Fruit fly (Drosophila melanogaster) ovary, adult (tissue): ENCODE measurements around the gene sds22.

Experiments used
- CG17801 ChIP-seq: fragments of 200-800 bp; optimal IDR thresholded peaks from 2 replicates; lab custom pipeline; 2019; ENCODE audit warnings: missing biosample characterization, mild to moderate bottlenecking, missing genetic modification characterization, moderate library complexity; ENCODE audit not compliant: partially characterized antibody

Gene sds22

DNA sequence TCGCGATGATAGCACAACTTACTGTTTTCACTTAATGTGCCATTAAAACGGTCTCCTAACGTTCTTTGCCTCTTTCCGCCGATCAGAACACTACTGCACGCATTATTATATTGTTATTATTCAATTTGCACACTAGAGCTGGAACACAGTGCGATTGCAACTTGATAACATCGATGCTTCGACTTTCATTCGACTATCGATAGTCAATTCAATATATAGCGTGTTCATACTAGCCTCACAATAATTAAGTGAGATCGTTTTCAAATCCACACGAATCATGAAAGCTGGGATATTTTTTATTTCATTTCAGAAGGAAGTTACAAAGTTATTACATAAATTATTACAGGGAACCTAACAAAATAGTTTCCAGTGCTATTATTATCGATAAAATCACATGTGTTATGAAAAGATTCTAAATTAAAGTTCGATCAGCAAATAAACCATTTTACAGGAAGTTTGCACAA lies 9.9 kb downstream of the sds22 start:
- peak; percentile 20 for TF ChIP-seq CG17801

DNA sequence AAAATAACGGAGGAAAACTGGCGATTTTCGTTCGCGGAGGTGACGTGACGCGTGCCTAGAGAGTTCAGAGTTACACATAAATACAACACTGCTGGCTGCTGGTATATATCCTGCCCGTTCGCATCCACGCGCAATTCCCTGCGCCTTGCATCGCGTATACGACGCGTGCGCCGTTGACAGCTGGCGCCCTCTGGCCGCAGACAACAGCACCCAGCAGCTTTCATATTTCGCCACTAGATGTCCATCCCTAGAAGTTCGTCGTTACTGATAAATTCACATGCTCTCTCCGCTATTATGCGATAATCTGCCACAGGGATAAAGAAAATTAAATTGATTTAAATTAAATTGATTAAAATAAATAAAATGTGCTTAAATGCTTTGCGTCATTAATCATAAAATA lies 11.0 kb downstream of the sds22 start, which contains the start of gene Sur-8:
Sur-8 (minus strand) TSS at position 82 of the 400 bp plus-strand sequence.
- no peak for TF ChIP-seq CG17801

DNA sequence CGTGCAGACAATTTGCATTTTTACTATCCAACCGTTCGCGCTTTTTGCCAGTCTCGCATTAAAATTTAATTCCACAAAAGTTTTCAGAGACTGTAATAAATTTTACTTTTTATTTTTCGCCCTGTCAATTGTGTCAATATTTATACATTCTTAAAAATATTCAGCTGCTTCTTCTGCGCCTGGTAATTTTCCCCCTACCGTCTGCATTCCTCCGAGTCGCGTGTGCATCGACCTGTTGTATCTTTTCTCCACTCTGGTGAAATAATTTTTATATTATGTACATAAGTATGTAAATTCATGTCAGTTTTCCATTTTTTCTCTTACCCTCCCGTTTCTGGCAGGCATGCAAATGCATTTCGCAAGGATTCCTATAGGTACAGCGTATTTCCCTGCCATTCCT lies 11.8 kb downstream of the sds22 start, which contains the start of gene CG34279:
CG34279 (minus strand) TSS at position 101 of the 400 bp plus-strand sequence.
- no peak for TF ChIP-seq CG17801

DNA sequence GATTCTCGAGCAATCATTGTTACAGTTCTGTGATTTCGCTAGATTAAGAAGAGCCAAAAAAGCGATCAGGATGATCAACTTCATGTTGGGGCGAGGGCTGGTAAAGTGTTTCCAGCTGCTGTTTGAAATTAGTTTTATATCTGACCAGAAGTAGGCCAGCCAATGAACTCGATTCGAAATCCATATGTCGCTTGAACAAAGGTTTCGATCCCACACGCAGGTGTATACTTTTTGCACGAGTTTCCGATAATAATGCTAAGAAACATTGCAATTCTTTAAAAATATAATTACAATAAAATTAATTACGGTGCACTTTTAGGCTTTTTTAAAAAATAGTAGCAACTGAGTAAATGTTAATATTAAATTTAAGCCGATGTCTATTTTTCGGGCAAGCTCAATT lies 12.2 kb downstream of the sds22 start, which contains the start of gene CG34280:
CG34280 (minus strand) TSS at position 101 of the 400 bp plus-strand sequence.
- TF ChIP-seq CG17801: no peak

DNA sequence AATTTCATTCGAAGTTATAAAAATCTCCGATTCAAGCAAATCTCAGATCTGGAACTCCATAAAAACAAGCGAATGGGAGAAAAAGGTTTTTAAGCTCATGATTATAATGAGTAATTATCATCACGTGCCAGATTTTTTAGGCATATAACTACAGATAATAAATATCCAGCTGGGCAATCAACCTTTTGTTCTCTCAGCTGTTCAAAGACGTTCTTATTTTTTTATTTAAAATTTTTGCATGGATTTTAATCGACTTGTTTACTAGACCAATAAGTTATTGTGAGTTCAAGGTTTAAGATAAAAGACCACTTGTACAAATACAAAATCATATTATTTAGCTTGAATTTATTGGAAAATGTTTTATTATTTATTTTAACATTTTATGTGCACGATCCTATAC lies 12.8 kb downstream of the sds22 start:
- no peak for TF ChIP-seq CG17801

DNA sequence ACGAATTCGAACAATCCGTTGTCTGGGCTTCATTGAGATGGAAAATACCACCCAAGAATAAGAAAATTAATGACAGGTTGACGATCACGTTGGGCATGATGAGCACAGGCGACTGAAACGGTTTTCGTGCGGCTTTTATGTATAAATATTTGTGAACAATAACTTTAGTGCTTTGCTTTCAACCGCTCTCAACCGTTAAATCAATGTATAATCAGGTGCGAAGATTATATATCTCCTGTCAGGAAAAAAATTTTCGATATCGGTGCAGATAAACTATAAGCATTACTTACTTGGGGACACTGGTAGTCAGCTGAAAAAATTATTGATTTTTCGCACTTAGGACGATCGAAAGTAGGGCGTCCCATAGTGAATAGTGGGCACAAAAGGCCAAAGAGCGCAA lies 13.6 kb downstream of the sds22 start, which contains the start of gene CG42823:
CG42823 (minus strand) TSS at position 101 of the 400 bp plus-strand sequence.
- no peak for TF ChIP-seq CG17801

DNA sequence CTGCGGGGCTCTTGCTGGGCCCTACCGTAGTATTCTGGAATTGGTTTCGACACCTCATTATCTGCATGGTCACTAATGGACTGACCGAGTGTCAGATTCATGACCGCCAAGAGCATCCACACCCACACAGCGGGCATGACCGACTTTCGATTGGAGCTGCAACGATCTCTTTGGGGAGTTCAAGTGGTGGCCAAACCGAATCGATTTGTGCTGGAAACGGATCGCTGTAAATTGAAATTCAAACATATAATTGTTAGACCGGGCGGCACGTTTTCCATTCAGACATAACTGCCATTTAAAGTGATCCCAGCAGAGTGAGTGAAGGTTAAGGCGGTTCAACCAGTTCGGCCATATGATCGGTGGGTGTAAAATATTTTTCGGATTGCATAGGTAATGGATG lies 15.0 kb downstream of the sds22 start, which contains the start of the genes CG42824 and CG42798:
CG42824 (minus strand) TSS at position 101 of the 400 bp plus-strand sequence.
CG42798 (plus strand) TSS at position 268 of the 400 bp plus-strand sequence.
- no peak for TF ChIP-seq CG17801

DNA sequence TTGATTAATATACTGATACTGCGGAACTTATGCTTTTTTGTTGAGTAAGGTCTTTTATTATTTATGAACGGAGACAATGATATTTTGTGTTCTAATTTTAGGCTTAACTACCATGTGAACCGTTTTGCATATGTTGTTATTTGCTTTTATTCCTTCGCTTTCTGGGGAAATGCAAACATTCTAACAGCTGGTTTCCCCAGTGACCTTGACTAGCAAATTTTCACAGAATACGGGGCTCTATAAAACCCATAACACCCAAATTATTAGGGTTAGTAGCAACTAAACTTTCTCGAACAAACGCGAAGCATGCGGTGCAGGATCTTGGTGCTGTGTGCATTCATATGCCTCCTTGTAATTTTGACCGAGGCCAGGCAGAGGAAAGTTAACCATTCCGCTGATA lies 16.2 kb downstream of the sds22 start, which contains the start of gene CG17283:
CG17283 (plus strand) TSS at position 301 of the 400 bp plus-strand sequence.
- no peak for TF ChIP-seq CG17801

DNA sequence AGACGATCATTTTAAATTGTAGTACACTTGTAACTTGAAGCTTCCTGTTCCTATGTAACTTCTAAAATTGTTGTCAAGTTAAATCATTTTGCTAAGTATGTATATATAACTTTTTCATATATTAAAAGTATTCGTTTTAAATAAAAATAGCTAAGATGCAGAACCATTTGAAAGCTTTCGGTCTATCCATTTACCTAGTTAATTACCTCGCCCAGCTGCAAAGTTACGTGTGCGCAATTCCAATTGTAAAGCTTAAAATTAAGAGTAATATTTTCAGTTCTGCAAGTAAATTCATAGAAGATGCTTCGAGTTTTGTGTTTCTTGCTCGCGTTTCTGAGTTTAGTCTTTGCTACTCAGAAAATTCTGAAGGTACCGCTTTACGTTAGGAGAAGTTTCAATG lies 17.9 kb downstream of the sds22 start, which contains the start of gene CG5860:
CG5860 (plus strand) TSS at position 301 of the 400 bp plus-strand sequence.
- TF ChIP-seq CG17801: no peak

DNA sequence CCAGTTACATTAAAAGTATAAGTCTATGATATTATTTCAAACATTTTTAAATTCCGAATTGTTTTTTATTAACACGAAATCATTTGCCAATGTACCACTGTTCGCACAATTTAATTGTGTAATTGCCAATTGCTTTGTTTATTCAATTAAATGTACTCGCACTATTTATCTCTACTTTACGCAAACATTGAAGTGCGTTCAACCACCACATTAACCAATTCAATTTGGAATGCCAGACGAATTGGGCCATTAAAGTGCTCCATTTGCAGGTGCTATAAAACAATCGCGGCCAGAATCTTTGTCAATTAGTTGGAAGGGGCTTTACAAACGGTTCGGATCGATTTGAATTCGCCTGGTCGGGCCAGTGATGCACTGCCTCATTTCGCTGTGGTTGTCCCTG lies 19.4 kb downstream of the sds22 start, which contains the start of gene CG5863:
CG5863 (plus strand) TSS at position 301 of the 400 bp plus-strand sequence.
- no peak for TF ChIP-seq CG17801

DNA sequence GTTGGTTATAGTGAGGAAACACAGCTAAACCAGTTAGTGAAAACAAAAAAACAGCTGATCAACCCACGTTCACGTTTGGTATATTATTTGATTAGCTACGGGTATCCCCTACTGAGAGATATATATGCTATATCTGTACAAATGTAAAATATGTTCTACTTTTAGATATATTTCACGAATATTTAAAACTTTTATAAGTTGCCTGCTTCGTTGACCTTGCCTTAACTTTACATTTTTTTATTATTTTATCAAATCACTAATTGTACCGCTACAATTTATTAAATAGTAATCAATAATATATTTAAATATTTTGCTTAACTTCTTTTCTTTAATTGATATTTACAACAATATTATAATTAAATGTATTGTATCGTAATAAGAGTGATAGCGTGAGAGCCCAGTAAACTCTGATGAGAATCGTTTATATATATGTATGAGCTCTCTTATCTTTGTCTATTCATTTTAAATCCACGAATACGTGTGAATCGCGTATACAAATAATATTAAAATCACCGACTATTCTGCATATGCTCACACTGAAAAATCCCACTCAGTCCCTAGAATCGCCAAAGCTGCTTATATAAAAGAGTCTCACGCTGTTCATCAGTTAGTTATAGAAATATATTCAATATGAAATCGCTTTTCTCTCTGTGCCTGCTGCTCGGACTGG lies 21.2 kb downstream of the sds22 start, which contains the start of gene CG42821:
CG42821 (plus strand) TSS at position 620 of the 670 bp plus-strand sequence.
- no peak for TF ChIP-seq CG17801

DNA sequence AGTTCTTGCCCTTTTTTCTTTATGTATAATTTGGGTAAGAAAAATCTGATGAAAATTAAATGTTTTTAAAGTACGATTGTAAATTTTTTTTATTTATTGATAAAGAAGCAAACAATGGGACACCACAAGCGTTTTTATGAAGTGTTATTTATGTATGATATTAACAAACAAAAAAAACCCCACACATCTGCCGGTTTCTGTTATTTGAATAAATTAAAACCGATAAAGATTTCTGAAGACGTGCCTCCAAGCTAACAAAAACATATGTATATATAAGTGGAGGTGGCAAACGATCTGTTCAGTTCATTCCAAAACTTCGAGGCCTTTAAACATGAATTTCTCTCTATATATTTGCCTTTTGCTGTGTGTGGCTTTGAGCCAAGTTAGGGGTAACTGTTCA lies 22.2 kb downstream of the sds22 start, which contains the start of gene CG42822:
CG42822 (plus strand) TSS at position 301 of the 400 bp plus-strand sequence.
- TF ChIP-seq CG17801: no peak

DNA sequence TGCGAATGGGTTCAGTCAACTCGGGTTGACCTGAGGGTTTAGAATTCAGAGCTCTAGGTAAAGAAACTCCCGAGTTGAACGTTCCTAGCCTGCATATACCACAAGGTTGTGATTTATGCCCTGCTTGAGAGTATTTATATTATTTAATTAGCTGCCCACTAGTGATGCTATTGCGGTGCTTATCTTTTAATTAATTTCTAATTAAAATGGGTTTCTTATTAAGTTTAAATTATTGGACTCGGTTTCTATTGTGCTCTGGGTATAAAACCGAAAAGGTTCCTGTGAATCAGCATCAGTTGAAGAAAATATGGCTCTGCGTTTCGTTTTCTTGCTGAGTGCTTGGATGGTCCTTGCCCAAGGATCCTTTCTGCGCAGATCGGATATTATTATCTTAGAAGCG lies 24.0 kb downstream of the sds22 start, which contains the start of gene CG5866:
CG5866 (plus strand) TSS at position 301 of the 400 bp plus-strand sequence.
- no peak for TF ChIP-seq CG17801

DNA sequence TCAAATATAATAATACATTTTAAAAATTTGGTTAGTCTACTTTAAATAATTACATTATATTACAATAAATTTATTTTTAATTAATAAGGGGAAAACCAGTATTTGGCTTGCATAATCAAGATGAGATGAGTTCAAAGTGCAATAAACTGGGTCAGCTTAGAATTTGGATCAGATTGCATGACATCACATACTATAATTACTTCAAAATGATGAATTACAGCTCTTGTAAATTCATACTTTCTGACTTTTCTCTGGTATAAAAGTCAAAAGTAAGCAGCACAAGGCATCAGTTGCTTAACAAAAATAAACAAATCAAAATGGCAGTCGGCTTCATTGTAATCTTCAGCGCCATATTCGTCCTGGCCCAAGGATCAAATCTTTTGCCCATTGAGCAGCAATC lies 25.8 kb downstream of the sds22 start, which contains the start of gene CG33333:
CG33333 (plus strand) TSS at position 301 of the 400 bp plus-strand sequence.
- TF ChIP-seq CG17801: no peak

DNA sequence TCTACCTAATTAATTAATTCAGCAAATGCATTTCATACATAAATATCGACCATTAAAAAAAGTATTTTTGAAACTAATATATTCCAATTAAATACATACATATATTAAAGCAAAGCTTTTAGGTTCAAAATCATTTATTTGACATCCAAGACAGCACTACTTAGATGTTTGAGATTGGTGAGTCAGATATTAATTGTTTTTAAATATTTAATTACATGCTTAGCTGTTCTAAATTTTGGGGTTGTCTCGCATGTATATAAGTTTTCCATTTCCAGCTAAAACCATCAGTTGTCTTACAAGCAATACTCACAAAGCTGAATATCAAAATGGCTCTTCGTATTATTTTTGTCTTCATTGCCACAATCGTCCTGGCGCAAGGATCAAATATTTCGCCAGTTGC lies 27.1 kb downstream of the sds22 start, which contains the start of gene CG42834:
CG42834 (plus strand) TSS at position 301 of the 400 bp plus-strand sequence.
- TF ChIP-seq CG17801: no peak

DNA sequence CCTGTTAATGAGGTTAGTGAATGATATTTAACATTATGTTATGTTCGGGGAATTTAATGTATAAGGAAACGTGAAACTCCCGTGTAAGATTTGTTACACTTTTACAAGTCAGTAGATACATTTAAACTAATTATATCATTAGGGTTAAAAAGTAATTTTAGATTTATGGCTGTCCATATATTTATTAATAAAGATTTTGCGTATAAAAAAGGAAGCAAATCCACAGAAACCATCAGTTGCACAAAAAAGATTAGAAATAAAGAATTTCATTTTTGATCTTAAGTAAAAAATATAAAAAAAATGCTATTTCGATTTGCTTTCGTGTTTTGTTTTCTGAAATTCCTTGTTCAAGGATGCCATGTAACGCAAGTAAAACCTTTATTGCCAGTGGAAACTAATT lies 28.9 kb downstream of the sds22 start, which contains the start of gene CG42835:
CG42835 (plus strand) TSS at position 301 of the 400 bp plus-strand sequence.
- no peak for TF ChIP-seq CG17801

DNA sequence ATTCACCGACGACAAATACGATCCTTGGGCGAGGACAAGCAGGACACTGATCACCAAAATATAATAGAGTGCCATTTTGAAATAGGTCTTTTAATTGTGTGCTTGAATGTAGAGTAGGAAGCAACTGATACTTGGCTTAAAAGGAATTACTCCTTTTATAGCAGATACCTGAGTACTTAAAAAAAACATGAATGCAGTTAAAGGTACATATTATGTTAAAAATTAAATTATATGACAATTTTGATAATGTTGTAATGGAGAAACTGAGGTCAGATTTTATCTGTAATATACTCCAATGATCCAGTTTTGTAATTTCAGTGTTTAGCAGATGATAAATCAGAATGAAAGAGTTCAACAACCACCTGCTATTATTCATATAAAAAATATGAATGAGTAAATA lies 30.7 kb downstream of the sds22 start, which contains the start of gene CG14332:
CG14332 (minus strand) TSS at position 101 of the 400 bp plus-strand sequence.
- no peak for TF ChIP-seq CG17801
